Worm (Caenorhabditis elegans) whole organism, midembryonic: Measurements from ENCODE around the gene srz-16.

ENCODE experiments used
- med-1 ChIP-seq: sonication (generic microtip); optimal IDR thresholded peaks from 2 replicates; lab custom pipeline; 2017; ENCODE audit warnings: missing genetic modification characterization, mild to moderate bottlenecking, missing compliant biosample characterization, antibody characterized with exemption, missing genetic modification reagents; ENCODE audit not compliant: insufficient read depth
- ref-1 ChIP-seq: fragments of 200-800 bp; sonication (Bioruptor generic); conservative IDR thresholded peaks from 2 replicates; pipeline ENCODE4 v1.3.6; 2022; ENCODE audit warnings: missing genetic modification reagents, missing genetic modification characterization, missing compliant biosample characterization
- tab-1 ChIP-seq: fragments of 200-800 bp; sonication (Bioruptor generic); IDR thresholded peaks from 2 replicates; pipeline ENCODE4 v1.3.6; 2022; ENCODE audit warnings: missing genetic modification characterization, missing compliant biosample characterization

DNA sequence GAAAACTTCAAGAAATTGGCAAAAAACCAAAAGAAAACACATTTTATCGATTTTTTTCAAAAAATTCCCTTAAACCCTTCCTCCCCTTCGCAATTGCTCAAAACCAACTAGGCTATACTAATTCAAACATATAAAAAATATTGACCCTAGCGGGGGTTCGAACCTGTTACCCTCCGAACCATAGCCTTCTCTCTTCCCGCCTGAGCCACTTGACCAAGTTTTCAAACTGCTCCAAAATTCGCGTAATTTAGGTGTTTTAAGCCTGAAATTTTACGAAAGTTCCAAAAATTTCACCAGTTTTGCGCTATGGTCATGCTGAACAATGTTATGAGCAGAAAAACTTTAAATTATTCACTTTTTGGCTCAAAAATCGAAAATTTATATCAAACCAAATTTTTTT is 48.0 kb upstream of the srz-16 start:
- no peak for TF ChIP-seq tab-1 (GFP tag; lab: Robert Waterston, UW)
- no peak for TF ChIP-seq ref-1 (GFP tag; lab: Robert Waterston, UW)
- TF ChIP-seq med-1 (GFP tag; lab: Kevin White, UChicago) = no peak
